Worm (Caenorhabditis elegans) whole organism, early embryonic: ENCODE measurements around the gene usip-1.

Experiments used
- B0310.2 ChIP-seq: sonication (generic microtip); optimal IDR thresholded peaks from 2 replicates; lab custom pipeline; 2016; ENCODE audit warnings: mild to moderate bottlenecking, missing genetic modification characterization, missing compliant biosample characterization
- F13C5.2 ChIP-seq: sonication (generic microtip); optimal IDR thresholded peaks from 2 replicates; lab custom pipeline; 2017; ENCODE audit warnings: mild to moderate bottlenecking, missing genetic modification characterization, inconsistent platforms, missing compliant biosample characterization
- aly-1 ChIP-seq: sonication (generic microtip); optimal IDR thresholded peaks from 2 replicates; lab custom pipeline; 2016; ENCODE audit warnings: missing genetic modification characterization, missing compliant biosample characterization
- ama-1 ChIP-seq: fragments of 150-350 bp; optimal IDR thresholded peaks from 2 replicates; lab custom pipeline; 2014
- ceh-13 ChIP-seq: fragments of 200-800 bp; sonication (Bioruptor generic); optimal IDR thresholded peaks from 2 replicates; lab custom pipeline; 2018; ENCODE audit warnings: mild to moderate bottlenecking, missing genetic modification characterization, missing compliant biosample characterization
- ceh-36 ChIP-seq: sonication (generic microtip); optimal IDR thresholded peaks from 2 replicates; lab custom pipeline; 2016; ENCODE audit warnings: missing genetic modification characterization, inconsistent platforms, missing compliant biosample characterization
- ets-7 ChIP-seq: sonication (generic microtip); optimal IDR thresholded peaks from 2 replicates; lab custom pipeline; 2016; ENCODE audit warnings: missing genotype, missing genetic modification characterization, missing compliant biosample characterization
- flt-1 ChIP-seq: fragments of 200-800 bp; sonication (Bioruptor generic); IDR thresholded peaks from 2 replicates; pipeline ENCODE4 v1.3.6; 2022; ENCODE audit warnings: missing genetic modification characterization, missing compliant biosample characterization
- hmbx-1 ChIP-seq: sonication (generic microtip); optimal IDR thresholded peaks from 2 replicates; lab custom pipeline; 2016; ENCODE audit warnings: mild to moderate bottlenecking, missing genetic modification characterization, missing compliant biosample characterization
- hmg-4 ChIP-seq: fragments of 200-800 bp; sonication (Bioruptor generic); optimal IDR thresholded peaks from 2 replicates; lab custom pipeline; 2018; ENCODE audit warnings: mild to moderate bottlenecking, missing genetic modification characterization, missing compliant biosample characterization
- hnd-1 ChIP-seq: sonication (generic microtip); optimal IDR thresholded peaks from 2 replicates; lab custom pipeline; 2016; ENCODE audit warnings: missing genetic modification characterization, missing compliant biosample characterization
- pes-1 ChIP-seq: fragments of 200-800 bp; sonication (Bioruptor generic); IDR thresholded peaks from 2 replicates; pipeline ENCODE4 v1.3.6; 2022; ENCODE audit warnings: missing genetic modification reagents, missing genetic modification characterization, missing compliant biosample characterization
- scrt-1 ChIP-seq: fragments of 200-800 bp; sonication (Bioruptor generic); IDR thresholded peaks from 2 replicates; pipeline ENCODE4 v1.3.6; 2022; ENCODE audit warnings: missing genetic modification characterization, missing compliant biosample characterization
- sea-1 ChIP-seq: fragments of 200-800 bp; sonication (Bioruptor generic); conservative IDR thresholded peaks from 2 replicates; pipeline ENCODE4 v1.3.6; 2022; ENCODE audit warnings: missing genetic modification characterization, missing compliant biosample characterization
- tbx-11 ChIP-seq: fragments of 200-800 bp; sonication (Bioruptor generic); IDR thresholded peaks from 2 replicates; pipeline ENCODE4 v1.3.6; 2022; ENCODE audit warnings: missing genetic modification characterization, missing compliant biosample characterization
- tbx-37 ChIP-seq: fragments of 200-800 bp; sonication (Bioruptor generic); conservative IDR thresholded peaks from 2 replicates; pipeline ENCODE4 v1.3.6; 2022; ENCODE audit warnings: missing genetic modification reagents, missing genetic modification characterization, missing compliant biosample characterization
- tra-4 ChIP-seq: sonication (generic microtip); optimal IDR thresholded peaks from 2 replicates; lab custom pipeline; 2017; ENCODE audit warnings: missing genetic modification characterization, missing compliant biosample characterization

Gene usip-1

DNA sequence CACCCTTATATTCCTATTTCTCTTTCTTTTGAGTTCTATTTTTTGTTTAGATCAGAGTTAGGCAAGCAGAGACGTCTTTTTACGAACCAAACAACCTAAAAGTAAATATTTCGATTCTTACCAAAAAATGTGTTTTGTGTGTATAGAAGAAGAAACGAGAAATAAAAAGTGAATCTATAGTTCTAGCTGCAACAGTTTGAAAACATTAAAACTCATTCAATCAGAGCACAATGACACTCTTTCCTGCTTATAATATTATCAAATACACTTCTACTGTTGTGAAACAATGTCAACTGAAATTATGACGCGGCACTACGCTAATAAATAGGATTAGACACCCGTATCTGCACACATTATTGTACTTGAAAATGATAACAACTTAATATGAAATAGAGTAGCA, 11.9 kb upstream of the usip-1 start, which contains the start of gene ZK836.3:
Gene ZK836.3 (minus strand): TSS at position 101 of the 400 bp plus-strand sequence.
- TF ChIP-seq ama-1 (lab: Kevin White, UChicago) (no peak), ceh-13 (GFP tag; lab: Kevin White, UChicago) (no peak), sea-1 (GFP tag; lab: Robert Waterston, UW) (no peak), ceh-36 (tag; lab: Kevin White, UChicago) (no peak), tbx-11 (GFP tag; lab: Robert Waterston, UW) (no peak), F13C5.2 (tag; lab: Kevin White, UChicago) (no peak), flt-1 (GFP tag; lab: Robert Waterston, UW) (no peak), pes-1 (GFP tag; lab: Robert Waterston, UW) (no peak), B0310.2 (no peak), hmg-4 (GFP tag; lab: Kevin White, UChicago) (no peak), ets-7 (tag; lab: Kevin White, UChicago) (no peak), aly-1 (tag; lab: Kevin White, UChicago) (no peak), tbx-37 (no peak), hmbx-1 (no peak), scrt-1 (GFP tag; lab: Robert Waterston, UW) (no peak), hnd-1 (tag; lab: Kevin White, UChicago) (no peak), tra-4 (tag; lab: Kevin White, UChicago) (no peak)

- no peak for TF ChIP-seq ceh-36 (tag; lab: Kevin White, UChicago)
- TF ChIP-seq sea-1 (GFP tag; lab: Robert Waterston, UW) = no peak
- TF ChIP-seq hmbx-1 = no peak
- no peak for TF ChIP-seq aly-1 (tag; lab: Kevin White, UChicago)
- TF ChIP-seq hnd-1 (tag; lab: Kevin White, UChicago) = no peak
- no peak for TF ChIP-seq flt-1 (GFP tag; lab: Robert Waterston, UW)
- TF ChIP-seq pes-1 (GFP tag; lab: Robert Waterston, UW) = no peak
- no peak for TF ChIP-seq tbx-37
- TF ChIP-seq hmg-4 (GFP tag; lab: Kevin White, UChicago) = no peak
- no peak for TF ChIP-seq ceh-13 (GFP tag; lab: Kevin White, UChicago)
- TF ChIP-seq tbx-11 (GFP tag; lab: Robert Waterston, UW) = no peak
- TF ChIP-seq tra-4 (tag; lab: Kevin White, UChicago) = no peak
- no peak for TF ChIP-seq F13C5.2 (tag; lab: Kevin White, UChicago)
- no peak for TF ChIP-seq ama-1 (lab: Kevin White, UChicago)
These were observed 10.3 kb upstream of the usip-1 start, which contains the start of gene ogdh-2 for ce11 chrV:12194275-12194674. Gene ogdh-2, plus strand, starts transcription at chrV:12194507.

ce11 chrV:12192129-12192528, 8.1 kb upstream of the usip-1 start, which contains the start of gene rnp-1:
Gene rnp-1, plus strand, starts transcription at chrV:12192273.
- TF ChIP-seq ama-1 (lab: Kevin White, UChicago) = no peak
- TF ChIP-seq pes-1 (GFP tag; lab: Robert Waterston, UW) = no peak
- no peak for TF ChIP-seq ceh-36 (tag; lab: Kevin White, UChicago)
- no peak for TF ChIP-seq ceh-13 (GFP tag; lab: Kevin White, UChicago)

- TF ChIP-seq ama-1 (lab: Kevin White, UChicago) (no peak), flt-1 (GFP tag; lab: Robert Waterston, UW) (no peak), hnd-1 (tag; lab: Kevin White, UChicago) (no peak), F13C5.2 (tag; lab: Kevin White, UChicago) (peak; percentile 39), aly-1 (tag; lab: Kevin White, UChicago) (no peak)
These were observed 7.1 kb upstream of the usip-1 start, which contains the start of gene dpy-30 for ce11 chrV:12190943-12191569. Gene dpy-30, plus strand, starts transcription at chrV:12191519.

DNA sequence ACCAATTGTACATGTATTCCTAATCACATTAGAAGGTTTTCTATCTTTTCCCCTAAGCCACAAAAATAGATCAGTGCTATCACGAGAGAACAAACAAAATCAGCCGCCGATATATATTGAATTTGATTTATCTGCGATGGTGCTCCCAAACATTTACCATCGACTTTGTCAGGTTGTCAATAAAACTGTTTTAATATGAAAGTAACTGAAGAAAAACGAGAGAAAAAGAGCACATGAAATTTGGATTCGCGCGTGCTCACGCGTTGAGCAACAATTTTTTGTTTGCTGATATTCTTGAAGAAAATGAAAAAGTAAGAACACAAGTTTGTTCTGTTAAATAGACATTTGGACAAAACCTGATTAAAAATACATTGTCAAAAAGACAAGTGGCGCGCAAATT, 4.8 kb upstream of the usip-1 start:
- TF ChIP-seq scrt-1 (GFP tag; lab: Robert Waterston, UW) (no peak), ama-1 (lab: Kevin White, UChicago) (no peak), ceh-13 (GFP tag; lab: Kevin White, UChicago) (no peak), tbx-11 (GFP tag; lab: Robert Waterston, UW) (no peak), tra-4 (tag; lab: Kevin White, UChicago) (no peak), hnd-1 (tag; lab: Kevin White, UChicago) (no peak), flt-1 (GFP tag; lab: Robert Waterston, UW) (no peak), ceh-36 (tag; lab: Kevin White, UChicago) (no peak), F13C5.2 (tag; lab: Kevin White, UChicago) (no peak), hmg-4 (GFP tag; lab: Kevin White, UChicago) (no peak), hmbx-1 (no peak), tbx-37 (no peak), sea-1 (GFP tag; lab: Robert Waterston, UW) (no peak), ets-7 (tag; lab: Kevin White, UChicago) (no peak), pes-1 (GFP tag; lab: Robert Waterston, UW) (no peak), B0310.2 (no peak)

DNA sequence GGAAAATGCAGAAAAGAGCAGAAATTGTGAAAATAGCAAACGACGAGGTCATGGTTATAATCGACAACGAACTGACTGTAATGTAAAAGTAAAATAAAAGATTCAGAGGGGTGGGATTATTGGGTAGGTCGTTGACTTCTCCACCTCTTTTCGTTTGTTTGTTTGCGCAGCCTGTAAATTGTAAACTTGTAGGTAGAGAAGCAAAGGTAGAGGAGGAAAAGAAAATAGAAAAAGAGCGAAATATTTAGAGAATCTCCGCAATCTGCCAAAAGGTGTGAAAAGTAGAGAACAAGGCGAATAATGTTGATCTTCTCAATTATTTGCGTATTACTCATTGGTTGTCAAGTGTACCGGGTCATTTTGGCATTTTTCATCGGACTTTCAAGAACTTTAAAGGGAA, 3.4 kb upstream of the usip-1 start, which contains the start of gene ZK863.8:
Gene ZK863.8 (minus strand): TSS at position 173 of the 400 bp plus-strand sequence.
- TF ChIP-seq ceh-13 (GFP tag; lab: Kevin White, UChicago) = no peak
- no peak for TF ChIP-seq pes-1 (GFP tag; lab: Robert Waterston, UW)
- TF ChIP-seq F13C5.2 (tag; lab: Kevin White, UChicago) = no peak
- no peak for TF ChIP-seq ama-1 (lab: Kevin White, UChicago)
- TF ChIP-seq scrt-1 (GFP tag; lab: Robert Waterston, UW) = no peak
- no peak for TF ChIP-seq flt-1 (GFP tag; lab: Robert Waterston, UW)
- TF ChIP-seq tbx-37 = no peak
- no peak for TF ChIP-seq hnd-1 (tag; lab: Kevin White, UChicago)
- TF ChIP-seq ceh-36 (tag; lab: Kevin White, UChicago) = no peak
- no peak for TF ChIP-seq hmg-4 (GFP tag; lab: Kevin White, UChicago)
- no peak for TF ChIP-seq tra-4 (tag; lab: Kevin White, UChicago)
- TF ChIP-seq tbx-11 (GFP tag; lab: Robert Waterston, UW) = no peak
- TF ChIP-seq hmbx-1 = no peak
- TF ChIP-seq ets-7 (tag; lab: Kevin White, UChicago) = no peak
- TF ChIP-seq sea-1 (GFP tag; lab: Robert Waterston, UW) = no peak
